Fruit fly (Drosophila melanogaster) whole organism, embryonic: Measurements from ENCODE around the gene CG42656.

Source experiments
- B-H2 ChIP-seq: fragments of 200-800 bp; sonication (Bioruptor generic); optimal IDR thresholded peaks from 2 replicates; lab custom pipeline; 2018; ENCODE audit warnings: missing biosample characterization, mild to moderate bottlenecking, missing genetic modification characterization
- Blimp-1 ChIP-seq: fragments of 200-800 bp; sonication (Bioruptor generic); optimal IDR thresholded peaks from 3 replicates; lab custom pipeline; 2018; ENCODE audit warnings: missing biosample characterization, missing genetic modification characterization, mild to moderate bottlenecking, moderate library complexity, missing genetic modification reagents
- CG10274 ChIP-seq: fragments of 200-800 bp; sonication (Bioruptor generic); optimal IDR thresholded peaks from 3 replicates; lab custom pipeline; 2017; ENCODE audit warnings: missing biosample characterization, mild to moderate bottlenecking, missing genetic modification characterization
- CG10462 ChIP-seq: fragments of 200-800 bp; sonication (Bioruptor generic); optimal IDR thresholded peaks from 2 replicates; lab custom pipeline; 2016; ENCODE audit warnings: missing biosample characterization, missing genetic modification characterization
- CG11247 ChIP-seq: fragments of 200-800 bp; sonication (Bioruptor generic); IDR thresholded peaks from 2 replicates; pipeline ENCODE4 v1.3.6; 2022; ENCODE audit warnings: missing biosample characterization, missing genetic modification characterization
- CG12299 ChIP-seq: fragments of 200-800 bp; sonication (Bioruptor generic); optimal IDR thresholded peaks from 2 replicates; lab custom pipeline; 2018; ENCODE audit warnings: missing biosample characterization, mild to moderate bottlenecking, missing genetic modification characterization
- CG14050 ChIP-seq: fragments of 200-800 bp; sonication (Bioruptor generic); IDR thresholded peaks from 3 replicates; pipeline ENCODE4 v1.3.6; 2022; ENCODE audit warnings: missing biosample characterization, missing genetic modification characterization
- CG18011 ChIP-seq: fragments of 200-800 bp; sonication (Bioruptor generic); optimal IDR thresholded peaks from 2 replicates; lab custom pipeline; 2017; ENCODE audit warnings: missing biosample characterization, missing genetic modification characterization, mild to moderate bottlenecking, moderate library complexity, missing genotype
- CG18262 ChIP-seq: fragments of 200-800 bp; optimal IDR thresholded peaks from 3 replicates; lab custom pipeline; 2019; ENCODE audit warnings: missing biosample characterization, mild to moderate bottlenecking, missing genetic modification characterization, moderate library complexity
- CG2889 ChIP-seq: fragments of 200-800 bp; sonication (Bioruptor generic); IDR thresholded peaks from 3 replicates; pipeline ENCODE4 v1.3.6; 2022; ENCODE audit warnings: missing biosample characterization, missing genetic modification characterization
- CG31388 ChIP-seq: fragments of 200-800 bp; sonication (Bioruptor generic); optimal IDR thresholded peaks from 2 replicates; lab custom pipeline; 2016; ENCODE audit warnings: missing biosample characterization, missing genetic modification characterization
- CG31441 ChIP-seq: fragments of 200-800 bp; sonication (Bioruptor generic); IDR thresholded peaks from 2 replicates; pipeline ENCODE4 v1.3.6; 2022; ENCODE audit warnings: missing biosample characterization, missing genetic modification characterization
- CG4360 ChIP-seq: fragments of 200-800 bp; sonication (Bioruptor generic); IDR thresholded peaks from 2 replicates; pipeline ENCODE4 v1.3.6; 2022; ENCODE audit warnings: missing biosample characterization, missing genetic modification characterization
- CG4404 ChIP-seq: fragments of 200-800 bp; sonication (Bioruptor generic); IDR thresholded peaks from 2 replicates; pipeline ENCODE4 v1.3.6; 2022; ENCODE audit warnings: missing biosample characterization, missing genetic modification characterization
- CG4730 ChIP-seq: fragments of 200-800 bp; sonication (Bioruptor generic); IDR thresholded peaks from 2 replicates; pipeline ENCODE4 v1.3.6; 2022; ENCODE audit warnings: missing biosample characterization, missing genetic modification characterization
- CG8359 ChIP-seq: fragments of 200-800 bp; sonication (Bioruptor generic); optimal IDR thresholded peaks from 2 replicates; lab custom pipeline; 2017; ENCODE audit warnings: missing biosample characterization, mild to moderate bottlenecking, missing genetic modification characterization, borderline replicate concordance
- CG8944 ChIP-seq: fragments of 200-800 bp; sonication (Bioruptor generic); optimal IDR thresholded peaks from 3 replicates; lab custom pipeline; 2016; ENCODE audit warnings: missing biosample characterization, missing genetic modification characterization
- D19A ChIP-seq: fragments of 200-800 bp; optimal IDR thresholded peaks from 3 replicates; lab custom pipeline; 2019; ENCODE audit warnings: missing biosample characterization, mild to moderate bottlenecking, missing genetic modification characterization, moderate library complexity
- Dll ChIP-seq: fragments of 200-800 bp; sonication (Bioruptor generic); IDR thresholded peaks from 4 replicates; pipeline ENCODE4 v1.3.6; 2022; ENCODE audit warnings: missing biosample characterization, missing genetic modification characterization; ENCODE audit not compliant: partially characterized antibody
- Doc3 ChIP-seq: fragments of 200-800 bp; sonication (Bioruptor generic); IDR thresholded peaks from 3 replicates; pipeline ENCODE4 v1.3.6; 2022; ENCODE audit warnings: missing biosample characterization, missing genetic modification characterization; ENCODE audit not compliant: partially characterized antibody
- Kr ChIP-seq: fragments of 200-800 bp; sonication (Bioruptor generic); optimal IDR thresholded peaks from 2 replicates; lab custom pipeline; 2017; ENCODE audit warnings: missing biosample characterization, mild to moderate bottlenecking, missing genetic modification characterization
- Meics ChIP-seq: fragments of 200-800 bp; sonication (Bioruptor generic); optimal IDR thresholded peaks from 2 replicates; lab custom pipeline; 2017; ENCODE audit warnings: missing biosample characterization, mild to moderate bottlenecking, missing genetic modification characterization
- NC2β ChIP-seq: fragments of 200-800 bp; sonication (Bioruptor generic); optimal IDR thresholded peaks from 2 replicates; lab custom pipeline; 2016; ENCODE audit warnings: missing biosample characterization, missing genetic modification characterization
- TFAM ChIP-seq: fragments of 200-800 bp; sonication (Bioruptor generic); optimal IDR thresholded peaks from 2 replicates; lab custom pipeline; 2017; ENCODE audit warnings: missing biosample characterization, missing genetic modification characterization, inconsistent platforms
- aop ChIP-seq: fragments of 200-800 bp; sonication (Bioruptor generic); IDR thresholded peaks from 2 replicates; pipeline ENCODE4 v1.3.6; 2022; ENCODE audit warnings: missing biosample characterization, missing genetic modification characterization
- ap ChIP-seq: fragments of 200-800 bp; sonication (Bioruptor generic); IDR thresholded peaks from 2 replicates; pipeline ENCODE4 v1.3.6; 2022; ENCODE audit warnings: missing biosample characterization, missing genetic modification characterization
- br ChIP-seq: fragments of >200 bp; optimal IDR thresholded peaks from 2 replicates; lab custom pipeline; 2017
- cg ChIP-seq: fragments of 200-800 bp; sonication (Bioruptor generic); optimal IDR thresholded peaks from 3 replicates; lab custom pipeline; 2019; ENCODE audit warnings: missing biosample characterization, mild to moderate bottlenecking, missing genetic modification characterization, moderate library complexity
- chm ChIP-seq: fragments of 200-800 bp; sonication (Bioruptor generic); IDR thresholded peaks from 2 replicates; pipeline ENCODE4 v1.3.6; 2022; ENCODE audit warnings: missing biosample characterization, missing genetic modification characterization
- emc ChIP-seq: fragments of 200-800 bp; sonication (Bioruptor generic); optimal IDR thresholded peaks from 2 replicates; lab custom pipeline; 2016; ENCODE audit warnings: missing biosample characterization, missing genetic modification characterization
- en ChIP-seq: fragments of 200-800 bp; sonication (Bioruptor generic); optimal IDR thresholded peaks from 2 replicates; lab custom pipeline; 2016; ENCODE audit warnings: missing biosample characterization, missing genetic modification characterization
- eyg ChIP-seq: fragments of 200-800 bp; sonication (Bioruptor generic); optimal IDR thresholded peaks from 3 replicates; lab custom pipeline; 2016; ENCODE audit warnings: missing biosample characterization, missing genetic modification characterization
- gfzf ChIP-seq: fragments of 200-800 bp; sonication (Bioruptor generic); optimal IDR thresholded peaks from 2 replicates; lab custom pipeline; 2016; ENCODE audit warnings: missing biosample characterization, mild to moderate bottlenecking, missing genetic modification characterization, moderate library complexity
- grau ChIP-seq: fragments of 200-800 bp; optimal IDR thresholded peaks from 3 replicates; lab custom pipeline; 2019; ENCODE audit warnings: missing biosample characterization, mild to moderate bottlenecking, missing genetic modification characterization, moderate library complexity
- hth ChIP-seq: fragments of >200 bp; optimal IDR thresholded peaks from 2 replicates; lab custom pipeline; 2017; ENCODE audit warnings: inconsistent platforms
- insv ChIP-seq, 2 experiments: fragments of 200-800 bp; sonication (Bioruptor generic); optimal IDR thresholded peaks; 3 replicates each; lab custom pipeline; 2016 to 2018; ENCODE audit warnings: missing biosample characterization in 2 of 2, missing genetic modification characterization in 2 of 2
- jing ChIP-seq: fragments of 200-800 bp; sonication (Bioruptor generic); optimal IDR thresholded peaks from 2 replicates; lab custom pipeline; 2018; ENCODE audit warnings: missing biosample characterization, mild to moderate bottlenecking, missing genetic modification characterization
- kay ChIP-seq: fragments of 200-800 bp; sonication (Bioruptor generic); optimal IDR thresholded peaks from 2 replicates; lab custom pipeline; 2016; ENCODE audit warnings: missing biosample characterization, missing genetic modification characterization
- lola ChIP-seq, 3 experiments: fragments of >200 bp in 2 of 3; fragments of 200-800 bp in 1 of 3; sonication (Bioruptor generic) in 1 of 3; optimal IDR thresholded peaks; 2 replicates each; lab custom pipeline; 2017 to 2019; ENCODE audit warnings: missing biosample characterization in 3 of 3, missing genetic modification characterization in 3 of 3, mild to moderate bottlenecking in 1 of 3, moderate library complexity in 1 of 3
- luna ChIP-seq: fragments of 200-800 bp; sonication (Bioruptor generic); optimal IDR thresholded peaks from 2 replicates; lab custom pipeline; 2016; ENCODE audit warnings: missing biosample characterization, missing genetic modification characterization
- mld ChIP-seq: fragments of 200-800 bp; sonication (Bioruptor generic); IDR thresholded peaks from 3 replicates; pipeline ENCODE4 v1.3.6; 2022; ENCODE audit warnings: missing biosample characterization, missing genetic modification characterization; ENCODE audit not compliant: partially characterized antibody
- pan ChIP-seq, 4 experiments: fragments of >200 bp in 3 of 4; fragments of 200-800 bp in 1 of 4; sonication (Bioruptor generic) in 1 of 4; optimal IDR thresholded peaks in 3 of 4; IDR thresholded peaks in 1 of 4; 2 replicates each; pipeline versions ENCODE4 v1.3.6 to Lab custom; 2017 to 2022; ENCODE audit warnings: missing biosample characterization in 2 of 4, missing genetic modification characterization in 2 of 4, mixed read lengths in 1 of 4
- phol ChIP-seq: fragments of 200-800 bp; sonication (Bioruptor generic); optimal IDR thresholded peaks from 3 replicates; lab custom pipeline; 2018; ENCODE audit warnings: missing biosample characterization, mild to moderate bottlenecking, missing genetic modification characterization, moderate library complexity
- row ChIP-seq: fragments of 200-800 bp; sonication (Bioruptor generic); IDR thresholded peaks from 3 replicates; pipeline ENCODE4 v1.3.6; 2022; ENCODE audit warnings: missing biosample characterization, missing genetic modification characterization
- schlank ChIP-seq: fragments of 200-800 bp; sonication (Bioruptor generic); optimal IDR thresholded peaks from 2 replicates; lab custom pipeline; 2018; ENCODE audit warnings: missing biosample characterization, mild to moderate bottlenecking, missing genetic modification characterization
- sisA ChIP-seq: fragments of 200-800 bp; sonication (Bioruptor generic); IDR thresholded peaks from 2 replicates; pipeline ENCODE4 v1.3.6; 2022; ENCODE audit warnings: missing biosample characterization, missing genetic modification characterization
- tap ChIP-seq: fragments of 200-800 bp; optimal IDR thresholded peaks from 3 replicates; lab custom pipeline; 2019; ENCODE audit warnings: missing biosample characterization, mild to moderate bottlenecking, missing genetic modification characterization, moderate library complexity
- tgo ChIP-seq: fragments of 200-800 bp; sonication (Bioruptor generic); IDR thresholded peaks from 3 replicates; pipeline ENCODE4 v1.3.6; 2022; ENCODE audit warnings: missing biosample characterization, missing genetic modification characterization
- trh ChIP-seq: fragments of 200-800 bp; sonication (Bioruptor generic); optimal IDR thresholded peaks from 2 replicates; lab custom pipeline; 2016; ENCODE audit warnings: missing biosample characterization, missing genetic modification characterization
- unpg ChIP-seq: fragments of 200-800 bp; sonication (Bioruptor generic); optimal IDR thresholded peaks from 3 replicates; lab custom pipeline; 2018; ENCODE audit warnings: missing biosample characterization, mild to moderate bottlenecking, missing genetic modification characterization, moderate library complexity

Gene CG42656

DNA sequence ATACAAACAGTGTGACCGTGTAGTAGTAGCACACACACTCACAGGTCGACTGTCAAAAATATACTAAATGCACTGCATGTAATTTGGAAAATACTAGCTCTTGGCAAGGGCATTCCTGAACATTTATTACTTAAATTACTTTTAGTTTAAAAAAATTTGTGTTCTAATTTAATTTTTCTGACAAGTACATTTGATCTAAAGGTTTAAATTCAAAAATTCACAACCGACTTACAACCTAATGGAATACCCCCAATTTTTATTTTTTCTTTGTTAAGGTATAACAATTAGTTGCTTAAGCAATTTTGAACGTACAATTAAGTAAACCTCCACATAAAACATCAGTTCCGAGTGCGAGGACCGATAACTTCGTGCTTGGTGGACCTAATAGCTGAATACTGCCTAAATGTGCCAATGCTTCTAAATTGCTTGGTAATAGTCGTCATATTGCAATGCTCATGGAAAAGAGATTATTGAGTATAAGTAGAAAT, 19.3 kb downstream of the CG42656 start, which contains the start of gene CG1142 (continued):
- TF ChIP-seq B-H2 (GFP tag; lab: Kevin White, UChicago) (peak; percentile 97), CG14050 (peak; percentile 98), CG18011 (peak; percentile 89), Dll (GFP tag; lab: Robert Waterston, UW) (no peak), CG4730 (peak; percentile 97), Meics (GFP tag; lab: Kevin White, UChicago) (peak; percentile 98), ap (GFP tag; lab: Robert Waterston, UW) (peak; percentile 99), mld (GFP tag; lab: Robert Waterston, UW) (no peak), trh (peak; percentile 97), en (GFP tag; lab: Kevin White, UChicago) (peak; percentile 96), eyg (peak; percentile 94), luna (GFP tag; lab: Kevin White, UChicago) (peak; percentile 56), CG4360 (peak; percentile 88), CG8944 (peak; percentile 94), hth (lab: Kevin White, UChicago) (no peak), Blimp-1 (peak; percentile 97), tgo (GFP tag; lab: Robert Waterston, UW) (peak; percentile 97), CG2889 (GFP tag; lab: Robert Waterston, UW) (peak; percentile 98), CG12299 (tag; lab: Kevin White, UChicago) (peak; percentile 98), pan (optimal IDR thresholded peaks at IDR 0.05; lab: Kevin White, UChicago) (no peak), pan (GFP tag; optimal IDR thresholded peaks at IDR 0.05 in 1 of 2, IDR thresholded peaks at IDR 0.05 in 1 of 2) (peak in 1 of 2 experiments; percentile 99), D19A (tag; lab: Kevin White, UChicago) (peak; percentile 97), gfzf (peak; percentile 72), CG11247 (GFP tag; lab: Robert Waterston, UW) (peak; percentile 98), kay (GFP tag; lab: Kevin White, UChicago) (peak; percentile 95), CG18262 (tag; lab: Kevin White, UChicago) (peak; percentile 99), schlank (tag; lab: Kevin White, UChicago) (peak; percentile 95), unpg (GFP tag; lab: Kevin White, UChicago) (peak; percentile 100), CG31441 (GFP tag; lab: Robert Waterston, UW) (peak; percentile 99), insv (GFP tag; optimal IDR thresholded peaks at IDR 0.05; lab: Kevin White, UChicago) (peak in 1 of 2 experiments; percentile 74), Doc3 (GFP tag; lab: Robert Waterston, UW) (no peak), TFAM (peak; percentile 93), br (no peak), tap (tag; lab: Kevin White, UChicago) (peak; percentile 99), emc (GFP tag; lab: Kevin White, UChicago) (peak; percentile 92), jing (peak; percentile 94), aop (GFP tag; lab: Robert Waterston, UW) (peak; percentile 95), lola (GFP tag; optimal IDR thresholded peaks at IDR 0.05; lab: Kevin White, UChicago) (peak in 1 of 3 experiments; percentile 99), Kr (GFP tag; lab: Kevin White, UChicago) (peak; percentile 42), NC2β (GFP tag; lab: Kevin White, UChicago) (peak; percentile 96), CG10462 (peak; percentile 98), CG31388 (GFP tag; lab: Kevin White, UChicago) (peak; percentile 96), cg (peak; percentile 54), grau (tag; lab: Kevin White, UChicago) (peak; percentile 98), CG4404 (peak; percentile 96), sisA (peak; percentile 93), CG10274 (peak; percentile 85), phol (tag; lab: Kevin White, UChicago) (peak; percentile 99), chm (GFP tag; lab: Robert Waterston, UW) (peak; percentile 99), row (peak; percentile 97), CG8359 (GFP tag; lab: Kevin White, UChicago) (peak; percentile 94)
